Fruit fly (Drosophila melanogaster): ENCODE results near the gene CG31975.
A peak's percentile ranks its signal among the peaks of the same experiment; 100 is the strongest.

CG31975 gene

DNA sequence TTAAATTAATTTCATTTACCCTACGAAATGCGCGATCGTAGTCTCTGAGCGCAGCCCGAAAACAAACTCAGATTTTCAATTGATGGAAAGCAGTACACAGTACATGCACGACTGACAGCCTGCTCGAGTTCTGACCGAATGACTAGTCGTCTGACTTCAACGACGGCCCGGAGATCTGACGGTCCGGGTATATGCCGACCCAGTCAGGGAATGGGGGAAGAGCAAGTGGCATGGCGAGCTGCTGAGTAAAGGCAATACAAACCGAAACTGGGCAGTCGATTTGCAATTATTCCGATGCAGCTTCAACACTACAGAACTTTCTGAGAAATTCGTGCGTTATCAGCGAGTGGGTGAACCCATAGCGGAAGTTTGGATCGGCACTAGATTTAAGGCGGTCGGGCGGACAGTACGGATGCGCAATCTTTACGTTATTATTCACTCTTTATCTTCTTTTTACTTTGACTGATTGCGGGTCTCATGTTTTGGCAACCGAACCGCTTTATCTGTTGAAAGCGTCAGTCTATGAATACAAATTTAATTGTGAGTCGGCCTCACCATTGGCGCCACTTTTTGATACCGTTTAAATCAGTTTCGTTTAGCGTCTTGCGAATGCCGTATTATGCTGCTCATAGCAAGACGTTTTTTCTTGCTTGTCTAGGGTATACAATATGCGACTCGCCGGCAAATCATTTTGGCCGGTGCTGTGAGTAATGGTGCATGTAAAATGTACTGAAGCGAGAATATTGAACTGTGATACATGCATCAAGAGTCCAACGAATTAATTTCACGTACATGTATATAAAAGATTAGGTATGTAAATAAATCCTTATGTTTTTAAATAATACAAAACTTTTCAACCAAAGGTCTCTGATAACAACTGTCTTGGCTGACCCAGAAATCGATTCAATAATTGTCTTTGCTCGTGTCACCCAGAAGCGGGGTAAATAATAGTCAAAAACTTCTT lies 20.0 kb downstream of the CG31975 start (continued):
- no peak for TF ChIP-seq CG7928 (GFP tag; optimal IDR thresholded peaks at IDR 0.05)
- TF ChIP-seq Rfx (GFP tag; IDR thresholded peaks at IDR 0.05), result peak; percentile 46
- no peak for TF ChIP-seq H15 (GFP tag; IDR thresholded peaks at IDR 0.05)
- no peak for TF ChIP-seq jigr1 (GFP tag; IDR thresholded peaks at IDR 0.05)
- TF ChIP-seq gfzf (GFP tag; optimal IDR thresholded peaks at IDR 0.05), result no peak
- TF ChIP-seq slp2 (GFP tag; optimal IDR thresholded peaks at IDR 0.05), result no peak
- TF ChIP-seq Jarid2 (GFP tag; optimal IDR thresholded peaks at IDR 0.05), result no peak
- peak in 1 of 2 experiments; percentile 51 for TF ChIP-seq Eip74EF (GFP tag; optimal IDR thresholded peaks at IDR 0.05)
- TF ChIP-seq CG8089 (GFP tag; optimal IDR thresholded peaks at IDR 0.05), result no peak
- no peak for TF ChIP-seq CG11723 (GFP tag; optimal IDR thresholded peaks at IDR 0.05)
- no peak for TF ChIP-seq HLHmδ (GFP tag; optimal IDR thresholded peaks at IDR 0.05)
- peak; percentile 85 for TF ChIP-seq Med (GFP tag)
- TF ChIP-seq org-1 (GFP tag; optimal IDR thresholded peaks at IDR 0.05), result no peak
- TF ChIP-seq CG10431 (GFP tag; optimal IDR thresholded peaks at IDR 0.05), result no peak
- TF ChIP-seq lilli (GFP tag; optimal IDR thresholded peaks at IDR 0.05), result no peak
- no peak for TF ChIP-seq CG1529 (GFP tag; optimal IDR thresholded peaks at IDR 0.05)
- peak; percentile 2 for TF ChIP-seq CG17568 (GFP tag; optimal IDR thresholded peaks at IDR 0.05)
- TF ChIP-seq pfk (GFP tag; optimal IDR thresholded peaks at IDR 0.05), result no peak
- TF ChIP-seq row (GFP tag; IDR thresholded peaks at IDR 0.05), result peak; percentile 75
- TF ChIP-seq fd96Cb (tag; optimal IDR thresholded peaks at IDR 0.05), result no peak
- TF ChIP-seq CG10209 (GFP tag; optimal IDR thresholded peaks at IDR 0.05), result peak; percentile 12
- no peak for TF ChIP-seq CG18476 (GFP tag; optimal IDR thresholded peaks at IDR 0.05)
- TF ChIP-seq CG33557 (GFP tag; optimal IDR thresholded peaks at IDR 0.05), result no peak
- TF ChIP-seq yki (optimal IDR thresholded peaks at IDR 0.05), result no peak
- TF ChIP-seq Nf-YB (GFP tag; optimal IDR thresholded peaks at IDR 0.05), result no peak
- no peak for TF ChIP-seq CHES-1-like (GFP tag; optimal IDR thresholded peaks at IDR 0.05)
- TF ChIP-seq bigmax (GFP tag; optimal IDR thresholded peaks at IDR 0.05), result no peak
- no peak for TF ChIP-seq tgo (GFP tag; IDR thresholded peaks at IDR 0.05)
- no peak for TF ChIP-seq CG6175 (GFP tag; IDR thresholded peaks at IDR 0.05)
- TF ChIP-seq CkIIα-i1 (GFP tag; IDR thresholded peaks at IDR 0.05), result no peak
- no peak for TF ChIP-seq croc (GFP tag; conservative IDR thresholded peaks at IDR 0.05)
- no peak for TF ChIP-seq CG1602 (GFP tag; optimal IDR thresholded peaks at IDR 0.05)
- TF ChIP-seq CG4328 (GFP tag; optimal IDR thresholded peaks at IDR 0.05), result no peak
- TF ChIP-seq pzg (GFP tag; optimal IDR thresholded peaks at IDR 0.05), result no peak
- TF ChIP-seq grau (tag; optimal IDR thresholded peaks at IDR 0.05), result peak; percentile 11
- no peak for TF ChIP-seq hkb (optimal IDR thresholded peaks at IDR 0.05)
- TF ChIP-seq hkb (GFP tag; IDR thresholded peaks at IDR 0.05), result no peak
- TF ChIP-seq trh (GFP tag; optimal IDR thresholded peaks at IDR 0.05), result no peak
- no peak for TF ChIP-seq HHEX (GFP tag; optimal IDR thresholded peaks at IDR 0.05)
- no peak for TF ChIP-seq da (GFP tag; optimal IDR thresholded peaks at IDR 0.05)
- peak; percentile 14 for TF ChIP-seq CG17359 (tag; optimal IDR thresholded peaks at IDR 0.05)
- TF ChIP-seq Side (GFP tag; optimal IDR thresholded peaks at IDR 0.05), result no peak
- TF ChIP-seq CG4854 (GFP tag; optimal IDR thresholded peaks at IDR 0.05), result no peak
- TF ChIP-seq CG31388 (GFP tag; optimal IDR thresholded peaks at IDR 0.05), result no peak
- no peak for TF ChIP-seq CG14050 (GFP tag; IDR thresholded peaks at IDR 0.05)
- TF ChIP-seq Sry-δ (GFP tag; optimal IDR thresholded peaks at IDR 0.05), result no peak
- TF ChIP-seq Aef1 (GFP tag; IDR thresholded peaks at IDR 0.05), result no peak
- TF ChIP-seq CG30403 (GFP tag; optimal IDR thresholded peaks at IDR 0.05), result no peak
- no peak for TF ChIP-seq CG1024 (GFP tag; IDR thresholded peaks at IDR 0.05)
- TF ChIP-seq CG6813 (GFP tag; optimal IDR thresholded peaks at IDR 0.05), result no peak
